Fruit fly (Drosophila melanogaster) whole organism, embryonic: ENCODE results near the gene pod1.

Experiments used
- Abd-B ChIP-seq: fragments of 200-800 bp; sonication (Bioruptor generic); optimal IDR thresholded peaks from 2 replicates; lab custom pipeline; 2018; ENCODE audit warnings: missing biosample characterization, mild to moderate bottlenecking, missing genetic modification characterization, moderate library complexity
- Atf6 ChIP-seq: fragments of 200-800 bp; sonication (Bioruptor generic); IDR thresholded peaks from 2 replicates; pipeline ENCODE4 v1.3.6; 2022; ENCODE audit warnings: missing biosample characterization, missing genetic modification characterization
- CG10147 ChIP-seq: fragments of 200-800 bp; sonication (Bioruptor generic); optimal IDR thresholded peaks from 2 replicates; lab custom pipeline; 2019; ENCODE audit warnings: missing biosample characterization, mild to moderate bottlenecking, missing genetic modification characterization, moderate library complexity
- CG1024 ChIP-seq: fragments of 200-800 bp; sonication (Bioruptor generic); IDR thresholded peaks from 2 replicates; pipeline ENCODE4 v1.3.6; 2022; ENCODE audit warnings: missing biosample characterization, missing genetic modification characterization
- CG10267 ChIP-seq: fragments of 200-800 bp; sonication (Bioruptor generic); optimal IDR thresholded peaks from 2 replicates; lab custom pipeline; 2018; ENCODE audit warnings: missing biosample characterization, mild to moderate bottlenecking, missing genetic modification characterization, moderate library complexity
- CG11247 ChIP-seq: fragments of 200-800 bp; sonication (Bioruptor generic); IDR thresholded peaks from 2 replicates; pipeline ENCODE4 v1.3.6; 2022; ENCODE audit warnings: missing biosample characterization, missing genetic modification characterization
- CG11456 ChIP-seq: fragments of 200-800 bp; sonication (Bioruptor generic); IDR thresholded peaks from 3 replicates; pipeline ENCODE4 v1.3.6; 2022; ENCODE audit warnings: missing biosample characterization, missing genetic modification characterization
- CG12104 ChIP-seq: fragments of 200-800 bp; sonication (Bioruptor generic); optimal IDR thresholded peaks from 3 replicates; lab custom pipeline; 2016; ENCODE audit warnings: missing biosample characterization, missing genetic modification characterization
- CG15011 ChIP-seq: fragments of 200-800 bp; sonication (Bioruptor generic); optimal IDR thresholded peaks from 3 replicates; lab custom pipeline; 2018; ENCODE audit warnings: missing biosample characterization, mild to moderate bottlenecking, missing genetic modification characterization
- CG16815 ChIP-seq: fragments of 200-800 bp; sonication (Bioruptor generic); optimal IDR thresholded peaks from 3 replicates; lab custom pipeline; 2017; ENCODE audit warnings: missing biosample characterization, mild to moderate bottlenecking, missing genetic modification characterization
- CG17186 ChIP-seq: fragments of 200-800 bp; sonication (Bioruptor generic); optimal IDR thresholded peaks from 3 replicates; lab custom pipeline; 2017; ENCODE audit warnings: missing biosample characterization, missing genetic modification reagents, missing genetic modification characterization
- CG17568 ChIP-seq: fragments of 200-800 bp; sonication (Bioruptor generic); optimal IDR thresholded peaks from 2 replicates; lab custom pipeline; 2018; ENCODE audit warnings: missing biosample characterization, mild to moderate bottlenecking, missing genetic modification characterization, moderate library complexity
- CG17612 ChIP-seq: fragments of 200-800 bp; sonication (Bioruptor generic); IDR thresholded peaks from 2 replicates; pipeline ENCODE4 v1.3.6; 2022; ENCODE audit warnings: missing biosample characterization, missing genetic modification characterization
- CG18476 ChIP-seq: fragments of 200-800 bp; sonication (Bioruptor generic); optimal IDR thresholded peaks from 2 replicates; lab custom pipeline; 2016; ENCODE audit warnings: missing biosample characterization, mild to moderate bottlenecking, missing genetic modification characterization
- CG30020 ChIP-seq: fragments of 200-800 bp; optimal IDR thresholded peaks from 2 replicates; lab custom pipeline; 2019; ENCODE audit warnings: missing biosample characterization, mild to moderate bottlenecking, missing genetic modification characterization, moderate library complexity
- CG30403 ChIP-seq: fragments of 200-800 bp; sonication (Bioruptor generic); optimal IDR thresholded peaks from 3 replicates; lab custom pipeline; 2016; ENCODE audit warnings: missing biosample characterization, missing genetic modification characterization
- CG32767 ChIP-seq: fragments of 200-800 bp; sonication (Bioruptor generic); IDR thresholded peaks from 2 replicates; pipeline ENCODE4 v1.3.6; 2022; ENCODE audit warnings: missing biosample characterization, missing genetic modification characterization
- CG7357 ChIP-seq: fragments of 200-800 bp; sonication (Bioruptor generic); IDR thresholded peaks from 3 replicates; pipeline ENCODE4 v1.3.6; 2022; ENCODE audit warnings: missing biosample characterization, missing genetic modification characterization
- CG7556 ChIP-seq: fragments of 200-800 bp; sonication (Bioruptor generic); optimal IDR thresholded peaks from 2 replicates; lab custom pipeline; 2017; ENCODE audit warnings: missing biosample characterization, mild to moderate bottlenecking, missing genetic modification characterization
- CG8281 ChIP-seq: fragments of 200-800 bp; sonication (Bioruptor generic); optimal IDR thresholded peaks from 2 replicates; lab custom pipeline; 2018; ENCODE audit warnings: missing biosample characterization, mild to moderate bottlenecking, missing genetic modification characterization, moderate library complexity
- CG8359 ChIP-seq: fragments of 200-800 bp; sonication (Bioruptor generic); optimal IDR thresholded peaks from 2 replicates; lab custom pipeline; 2017; ENCODE audit warnings: missing biosample characterization, mild to moderate bottlenecking, missing genetic modification characterization, borderline replicate concordance
- CG9727 ChIP-seq: fragments of 200-800 bp; sonication (Bioruptor generic); optimal IDR thresholded peaks from 3 replicates; lab custom pipeline; 2017; ENCODE audit warnings: missing biosample characterization, mild to moderate bottlenecking, missing genetic modification characterization
- CoRest ChIP-seq: fragments of 200-800 bp; sonication (Bioruptor generic); optimal IDR thresholded peaks from 3 replicates; lab custom pipeline; 2018; ENCODE audit warnings: missing biosample characterization, mild to moderate bottlenecking, missing genetic modification characterization, moderate library complexity
- H2.0 ChIP-seq: fragments of 200-800 bp; sonication (Bioruptor generic); IDR thresholded peaks from 2 replicates; pipeline ENCODE4 v1.3.6; 2022; ENCODE audit warnings: missing biosample characterization, missing genetic modification characterization
- Hmr ChIP-seq: fragments of 200-800 bp; sonication (Bioruptor generic); optimal IDR thresholded peaks from 3 replicates; lab custom pipeline; 2017; ENCODE audit warnings: mild to moderate bottlenecking, missing biosample characterization, missing genetic modification reagents, missing genetic modification characterization
- Hsf ChIP-seq: fragments of 200-800 bp; sonication (Bioruptor generic); optimal IDR thresholded peaks from 3 replicates; lab custom pipeline; 2016; ENCODE audit warnings: missing biosample characterization, missing genetic modification characterization
- Mrtf ChIP-seq: fragments of 200-800 bp; sonication (Bioruptor generic); IDR thresholded peaks from 3 replicates; pipeline ENCODE4 v1.3.6; 2022; ENCODE audit warnings: missing biosample characterization, missing genetic modification characterization
- NC2β ChIP-seq: fragments of 200-800 bp; sonication (Bioruptor generic); optimal IDR thresholded peaks from 2 replicates; lab custom pipeline; 2016; ENCODE audit warnings: missing biosample characterization, missing genetic modification characterization
- Ravus ChIP-seq: fragments of 200-800 bp; sonication (Bioruptor generic); IDR thresholded peaks from 2 replicates; pipeline ENCODE4 v1.3.6; 2022; ENCODE audit warnings: missing biosample characterization, missing genetic modification characterization
- Sox102F ChIP-seq: fragments of 200-800 bp; sonication (Bioruptor generic); optimal IDR thresholded peaks from 2 replicates; lab custom pipeline; 2018; ENCODE audit warnings: missing biosample characterization, mild to moderate bottlenecking, missing genetic modification characterization, moderate library complexity
- Xbp1 ChIP-seq: fragments of 200-800 bp; sonication (Bioruptor generic); optimal IDR thresholded peaks from 3 replicates; lab custom pipeline; 2016; ENCODE audit warnings: missing biosample characterization, mild to moderate bottlenecking, missing genetic modification characterization
- Xrp1 ChIP-seq: fragments of 200-800 bp; sonication (Bioruptor generic); IDR thresholded peaks from 2 replicates; pipeline ENCODE4 v1.3.6; 2022; ENCODE audit warnings: missing biosample characterization, missing genetic modification characterization
- az2 ChIP-seq: fragments of 200-800 bp; sonication (Bioruptor generic); optimal IDR thresholded peaks from 3 replicates; lab custom pipeline; 2016; ENCODE audit warnings: missing biosample characterization, missing genetic modification characterization
- croc ChIP-seq: fragments of 200-800 bp; sonication (Bioruptor generic); conservative IDR thresholded peaks from 3 replicates; pipeline ENCODE4 v1.3.6; 2022; ENCODE audit warnings: missing biosample characterization, missing genetic modification characterization
- fd3F ChIP-seq: fragments of 200-800 bp; sonication (Bioruptor generic); optimal IDR thresholded peaks from 2 replicates; lab custom pipeline; 2018; ENCODE audit warnings: missing biosample characterization, mild to moderate bottlenecking, missing genetic modification characterization, moderate library complexity
- gcm ChIP-seq: fragments of 200-800 bp; sonication (Bioruptor generic); optimal IDR thresholded peaks from 2 replicates; lab custom pipeline; 2019; ENCODE audit warnings: missing biosample characterization, mild to moderate bottlenecking, missing genetic modification characterization, moderate library complexity
- gfzf ChIP-seq: fragments of 200-800 bp; sonication (Bioruptor generic); optimal IDR thresholded peaks from 2 replicates; lab custom pipeline; 2016; ENCODE audit warnings: missing biosample characterization, mild to moderate bottlenecking, missing genetic modification characterization, moderate library complexity
- grn ChIP-seq: fragments of 200-800 bp; sonication (Bioruptor generic); optimal IDR thresholded peaks from 3 replicates; lab custom pipeline; 2017; ENCODE audit warnings: missing biosample characterization, missing genetic modification characterization
- h ChIP-seq: fragments of >200 bp; optimal IDR thresholded peaks from 2 replicates; lab custom pipeline; 2017
- hb ChIP-seq: fragments of 200-800 bp; sonication (Bioruptor generic); IDR thresholded peaks from 3 replicates; pipeline ENCODE4 v1.3.6; 2022; ENCODE audit warnings: missing biosample characterization, missing genetic modification characterization; ENCODE audit not compliant: partially characterized antibody
- jumu ChIP-seq: fragments of 200-800 bp; sonication (Bioruptor generic); optimal IDR thresholded peaks from 3 replicates; lab custom pipeline; 2016; ENCODE audit warnings: missing biosample characterization, missing genetic modification characterization
- lilli ChIP-seq: fragments of 200-800 bp; sonication (Bioruptor generic); optimal IDR thresholded peaks from 3 replicates; lab custom pipeline; 2016; ENCODE audit warnings: missing biosample characterization, missing genetic modification characterization
- nmo ChIP-seq: fragments of 200-800 bp; sonication (Bioruptor generic); optimal IDR thresholded peaks from 2 replicates; lab custom pipeline; 2018; ENCODE audit warnings: missing biosample characterization, mild to moderate bottlenecking, missing genetic modification characterization, moderate library complexity
- oc ChIP-seq: fragments of 200-800 bp; sonication (Bioruptor generic); optimal IDR thresholded peaks from 2 replicates; lab custom pipeline; 2018; ENCODE audit warnings: missing biosample characterization, mild to moderate bottlenecking, missing genetic modification characterization, moderate library complexity
- pum ChIP-seq: fragments of 200-800 bp; sonication (Bioruptor generic); optimal IDR thresholded peaks from 2 replicates; lab custom pipeline; 2016; ENCODE audit warnings: missing biosample characterization, missing genetic modification characterization
- scrt ChIP-seq: fragments of 200-800 bp; sonication (Bioruptor generic); optimal IDR thresholded peaks from 2 replicates; lab custom pipeline; 2018; ENCODE audit warnings: missing biosample characterization, mild to moderate bottlenecking, missing genetic modification characterization, moderate library complexity
- sob ChIP-seq: fragments of 200-800 bp; sonication (Bioruptor generic); IDR thresholded peaks from 2 replicates; pipeline ENCODE4 v1.3.6; 2022; ENCODE audit warnings: missing biosample characterization, missing genetic modification characterization
- tap ChIP-seq: fragments of 200-800 bp; optimal IDR thresholded peaks from 3 replicates; lab custom pipeline; 2019; ENCODE audit warnings: missing biosample characterization, mild to moderate bottlenecking, missing genetic modification characterization, moderate library complexity
- zfh1 ChIP-seq: fragments of 200-800 bp; sonication (Bioruptor generic); IDR thresholded peaks from 3 replicates; pipeline ENCODE4 v1.3.6; 2022; ENCODE audit warnings: missing biosample characterization, missing genetic modification characterization

pod1 gene

dm6 chrX:6856332-6856995, 53.0 kb downstream of the pod1 start (continued):
- TF ChIP-seq fd3F (peak; percentile 61), CG8359 (GFP tag; lab: Kevin White, UChicago) (no peak), Xrp1 (peak; percentile 81), CG12104 (GFP tag; lab: Kevin White, UChicago) (peak; percentile 16), hb (GFP tag; lab: Robert Waterston, UW) (no peak), gcm (GFP tag; lab: Kevin White, UChicago) (peak; percentile 43), Abd-B (GFP tag; lab: Kevin White, UChicago) (peak; percentile 56), CG32767 (peak; percentile 50), CG7556 (GFP tag; lab: Kevin White, UChicago) (peak; percentile 63), CG1024 (GFP tag; lab: Robert Waterston, UW) (peak; percentile 44; the same call in 1 of the 2 replicates), az2 (peak; percentile 48), CG17568 (GFP tag; lab: Kevin White, UChicago) (peak; percentile 47), CG30403 (GFP tag; lab: Kevin White, UChicago) (peak; percentile 64), Sox102F (GFP tag; lab: Kevin White, UChicago) (peak; percentile 85), pum (GFP tag; lab: Kevin White, UChicago) (peak; percentile 16), CG17186 (no peak), CG9727 (GFP tag; lab: Kevin White, UChicago) (peak; percentile 48), tap (tag; lab: Kevin White, UChicago) (peak; percentile 70), Ravus (GFP tag; lab: Robert Waterston, UW) (peak; percentile 33), NC2β (GFP tag; lab: Kevin White, UChicago) (no peak), CG17612 (GFP tag; lab: Robert Waterston, UW) (0 out of 2 replicates have a peak, but pooled peaks have one; percentile 9), CG15011 (GFP tag; lab: Kevin White, UChicago) (peak; percentile 17), grn (GFP tag; lab: Kevin White, UChicago) (no peak), CG8281 (peak; percentile 17), jumu (no peak), Atf6 (GFP tag; lab: Robert Waterston, UW) (peak; percentile 55; the same call in 1 of the 2 replicates), Hsf (GFP tag; lab: Kevin White, UChicago) (peak; percentile 16), zfh1 (GFP tag; lab: Robert Waterston, UW) (peak; percentile 78), CG11247 (GFP tag; lab: Robert Waterston, UW) (peak; percentile 57), Hmr (GFP tag; lab: Kevin White, UChicago) (peak; percentile 82), CG7357 (peak; percentile 59; the same call in 2 of the 3 replicates), scrt (GFP tag; lab: Kevin White, UChicago) (peak; percentile 51), Mrtf (GFP tag; lab: Robert Waterston, UW) (peak; percentile 51; the same call in 1 of the 3 replicates), sob (GFP tag; lab: Robert Waterston, UW) (peak; percentile 82), CG10267 (tag; lab: Kevin White, UChicago) (peak; percentile 59), CoRest (peak; percentile 78), CG11456 (GFP tag; lab: Robert Waterston, UW) (peak; percentile 79; the same call in 2 of the 3 replicates), oc (peak; percentile 61), lilli (GFP tag; lab: Kevin White, UChicago) (peak; percentile 17), gfzf (GFP tag; lab: Kevin White, UChicago) (no peak), h (no peak), Xbp1 (GFP tag; lab: Kevin White, UChicago) (peak; percentile 68), H2.0 (GFP tag; lab: Robert Waterston, UW) (peak; percentile 57; the same call in 1 of the 2 replicates), croc (GFP tag; lab: Robert Waterston, UW) (peak; percentile 22; the same call in 1 of the 3 replicates), CG16815 (peak; percentile 15), CG18476 (GFP tag; lab: Kevin White, UChicago) (peak; percentile 26), CG10147 (GFP tag; lab: Kevin White, UChicago) (peak; percentile 68), CG30020 (tag; lab: Kevin White, UChicago) (peak; percentile 4), nmo (GFP tag; lab: Kevin White, UChicago) (peak; percentile 80)
